Worm (Caenorhabditis elegans): Measurements from ENCODE around the gene F59A6.13.

The F59A6.13 gene

ce11 chrII:5022381-5022855 lies at the start of gene F59A6.13, which contains the start of gene nsy-1:
TSS of gene F59A6.13 (plus strand) at chrII:5022805.
TSS of gene nsy-1 (plus strand) at chrII:5022757.
- TF ChIP-seq unc-98 (GFP tag; IDR thresholded peaks at IDR 0.05), result no peak
- no peak for TF ChIP-seq fos-1 (tag; optimal IDR thresholded peaks at IDR 0.05)
- TF ChIP-seq zag-1 (tag; optimal IDR thresholded peaks at IDR 0.05), result no peak
- no peak for TF ChIP-seq irx-1 (tag; optimal IDR thresholded peaks at IDR 0.05)
- peak; percentile 97 for TF ChIP-seq elt-2 (tag; optimal IDR thresholded peaks at IDR 0.05)
- no peak for TF ChIP-seq pag-3 (tag; optimal IDR thresholded peaks at IDR 0.05; ENCODE audit: borderline replicate concordance, insufficient read depth)
- no peak for TF ChIP-seq lin-14 (GFP tag; optimal IDR thresholded peaks at IDR 0.05)
- no peak for TF ChIP-seq efl-1 (optimal IDR thresholded peaks at IDR 0.05)
- TF ChIP-seq efl-1 (GFP tag; optimal IDR thresholded peaks at IDR 0.05 in 1 of 2), result peak in 1 of 2 experiments; percentile 72
- TF ChIP-seq nhr-19 (GFP tag; conservative IDR thresholded peaks at IDR 0.05), result no peak
- no peak for TF ChIP-seq tbx-2 (tag; optimal IDR thresholded peaks at IDR 0.05)
- no peak for TF ChIP-seq rnt-1 (tag; optimal IDR thresholded peaks at IDR 0.05)
- TF ChIP-seq nhr-47 (tag; optimal IDR thresholded peaks at IDR 0.05), result no peak
- no peak for TF ChIP-seq unc-62 (GFP tag; optimal IDR thresholded peaks at IDR 0.05)
- no peak for TF ChIP-seq ama-1 (optimal IDR thresholded peaks at IDR 0.05)
- TF ChIP-seq snpc-4 (tag; optimal IDR thresholded peaks at IDR 0.05), result no peak

ce11 chrII:4974448-4974951 lies 48.1 kb upstream of the F59A6.13 start:
- TF ChIP-seq unc-98 (GFP tag; IDR thresholded peaks at IDR 0.05), result no peak
- no peak for TF ChIP-seq lin-15B (tag; optimal IDR thresholded peaks at IDR 0.05)

ce11 chrII:4975311-4975710 lies 47.3 kb upstream of the F59A6.13 start:
- TF ChIP-seq tbx-2 (tag; optimal IDR thresholded peaks at IDR 0.05) (no peak), ces-1 (GFP tag; optimal IDR thresholded peaks at IDR 0.05) (no peak), sox-4 (tag; optimal IDR thresholded peaks at IDR 0.05) (no peak), lin-15B (tag; optimal IDR thresholded peaks at IDR 0.05) (no peak), hlh-4 (tag; optimal IDR thresholded peaks at IDR 0.05) (no peak), snu-23 (GFP tag; optimal IDR thresholded peaks at IDR 0.05) (no peak), hlh-17 (GFP tag; optimal IDR thresholded peaks at IDR 0.05; ENCODE audit: borderline replicate concordance) (no peak), unc-30 (tag; optimal IDR thresholded peaks at IDR 0.05) (no peak), efl-3 (GFP tag; optimal IDR thresholded peaks at IDR 0.05) (no peak), ztf-11 (tag; optimal IDR thresholded peaks at IDR 0.05) (no peak), nhr-11 (tag; optimal IDR thresholded peaks at IDR 0.05) (no peak), ztf-4 (tag; optimal IDR thresholded peaks at IDR 0.05) (no peak)

DNA sequence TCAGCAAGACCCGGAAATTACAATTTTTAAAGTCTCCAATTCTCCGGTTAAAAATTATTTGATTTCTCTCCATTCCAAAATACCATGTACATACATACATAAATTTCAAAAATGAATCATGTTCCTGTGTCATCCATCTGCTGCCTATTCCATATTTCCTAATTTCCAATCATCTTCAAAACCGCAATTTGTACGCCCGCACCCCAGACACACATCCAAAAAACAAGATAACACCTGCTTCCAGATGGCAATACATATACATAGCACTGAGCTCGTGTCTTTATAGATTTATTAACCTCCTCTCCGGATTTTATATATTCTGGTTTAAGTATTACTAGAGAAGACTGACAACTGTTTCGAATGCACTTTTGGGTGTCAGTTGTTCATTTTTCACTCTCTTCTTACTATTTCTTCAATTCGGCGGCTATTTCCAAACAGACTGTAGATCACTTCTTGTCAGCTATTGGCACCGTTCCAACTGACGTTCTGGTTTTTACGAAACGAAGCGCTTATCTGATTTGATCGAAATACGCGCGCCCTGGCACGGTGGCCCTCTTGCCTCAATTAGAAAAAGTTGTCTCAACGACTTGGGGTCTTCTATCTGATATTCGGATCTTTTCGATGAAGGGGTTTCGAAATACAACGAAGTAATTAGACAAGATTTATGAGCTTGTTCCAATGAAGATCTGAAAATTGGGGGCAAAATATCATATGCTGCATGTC lies 40.8 kb upstream of the F59A6.13 start:
- no peak for TF ChIP-seq pqm-1 (tag; optimal IDR thresholded peaks at IDR 0.05)
- no peak for TF ChIP-seq mep-1 (tag; optimal IDR thresholded peaks at IDR 0.05)
- no peak for TF ChIP-seq ceh-88 (GFP tag; IDR thresholded peaks at IDR 0.05)
- no peak for TF ChIP-seq hpl-2 (GFP tag; optimal IDR thresholded peaks at IDR 0.05)
- peak; percentile 11 for TF ChIP-seq blmp-1 (tag; optimal IDR thresholded peaks at IDR 0.05)
- no peak for TF ChIP-seq lin-13 (GFP tag; optimal IDR thresholded peaks at IDR 0.05)
- TF ChIP-seq nhr-12 (tag; optimal IDR thresholded peaks at IDR 0.05), result no peak
- no peak for TF ChIP-seq lin-35 (GFP tag; optimal IDR thresholded peaks at IDR 0.05)
- TF ChIP-seq tbx-2 (tag; optimal IDR thresholded peaks at IDR 0.05), result peak; percentile 58
- no peak for TF ChIP-seq nhr-90 (tag; optimal IDR thresholded peaks at IDR 0.05; ENCODE audit: poor library complexity)
- TF ChIP-seq lin-39 (tag; optimal IDR thresholded peaks at IDR 0.05), result no peak
- TF ChIP-seq nhr-20 (tag; optimal IDR thresholded peaks at IDR 0.05), result no peak
- no peak for TF ChIP-seq C16A3.4 (tag; optimal IDR thresholded peaks at IDR 0.05)
- no peak for TF ChIP-seq sox-4 (tag; optimal IDR thresholded peaks at IDR 0.05)
- no peak for TF ChIP-seq lsy-2 (tag; optimal IDR thresholded peaks at IDR 0.05)
- TF ChIP-seq ceh-8 (GFP tag; optimal IDR thresholded peaks at IDR 0.05), result no peak
- TF ChIP-seq unc-30 (tag; optimal IDR thresholded peaks at IDR 0.05), result no peak
- TF ChIP-seq sup-37 (GFP tag; optimal IDR thresholded peaks at IDR 0.05), result no peak
- no peak for TF ChIP-seq nhr-84 (tag; optimal IDR thresholded peaks at IDR 0.05)
- no peak for TF ChIP-seq fkh-10 (GFP tag; optimal IDR thresholded peaks at IDR 0.05)
- peak; percentile 66 for TF ChIP-seq nhr-85 (tag)
- no peak for TF ChIP-seq unc-86 (tag; optimal IDR thresholded peaks at IDR 0.05)
- no peak for TF ChIP-seq nhr-237 (tag; optimal IDR thresholded peaks at IDR 0.05)
- no peak for TF ChIP-seq isw-1 (GFP tag; IDR thresholded peaks at IDR 0.05)
- TF ChIP-seq elt-2 (tag; optimal IDR thresholded peaks at IDR 0.05), result no peak
